Fruit fly (Drosophila melanogaster) whole organism, wandering third instar larva: ENCODE data around the gene CG17154.

Experiments used
- Abd-B ChIP-seq: fragments of >200 bp; optimal IDR thresholded peaks from 2 replicates; lab custom pipeline; 2017; ENCODE audit warnings: missing biosample characterization, missing genetic modification characterization
- CG32264 ChIP-seq: fragments of 200-800 bp; sonication (Bioruptor generic); optimal IDR thresholded peaks from 2 replicates; lab custom pipeline; 2016; ENCODE audit warnings: missing biosample characterization, missing genetic modification characterization
- CG9705 ChIP-seq: fragments of 200-800 bp; sonication (Bioruptor generic); optimal IDR thresholded peaks from 2 replicates; lab custom pipeline; 2018; ENCODE audit warnings: missing biosample characterization, mild to moderate bottlenecking, missing genetic modification characterization
- CrebA ChIP-seq: fragments of 200-800 bp; sonication (Bioruptor generic); optimal IDR thresholded peaks from 2 replicates; lab custom pipeline; 2016; ENCODE audit warnings: missing biosample characterization, mild to moderate bottlenecking, missing genetic modification characterization, borderline replicate concordance
- Dfd ChIP-seq: fragments of >200 bp; optimal IDR thresholded peaks from 2 replicates; lab custom pipeline; 2017; ENCODE audit warnings: missing biosample characterization, missing genetic modification characterization
- Dif ChIP-seq: fragments of 200-275, 200-300 bp; sonication (Bioruptor generic); optimal IDR thresholded peaks from 2 replicates; lab custom pipeline; 2018; ENCODE audit warnings: missing biosample characterization, missing genetic modification characterization; ENCODE audit not compliant: partially characterized antibody
- GATAd ChIP-seq: sonication (Bioruptor generic); optimal IDR thresholded peaks from 2 replicates; lab custom pipeline; 2016; ENCODE audit warnings: missing biosample characterization, missing genetic modification characterization
- HLH106 ChIP-seq: fragments of 200-800 bp; optimal IDR thresholded peaks from 3 replicates; lab custom pipeline; 2019; ENCODE audit warnings: missing biosample characterization, mild to moderate bottlenecking, missing genetic modification characterization, moderate library complexity
- Hnf4 ChIP-seq: fragments of 200-800 bp; sonication (Bioruptor generic); optimal IDR thresholded peaks from 2 replicates; lab custom pipeline; 2016; ENCODE audit warnings: missing biosample characterization, mild to moderate bottlenecking, missing genetic modification characterization
- Hr78 ChIP-seq: fragments of >200 bp; optimal IDR thresholded peaks from 2 replicates; lab custom pipeline; 2017; ENCODE audit warnings: missing biosample characterization, missing genetic modification characterization
- Hr83 ChIP-seq: fragments of 200-300 bp; sonication (Bioruptor generic); optimal IDR thresholded peaks from 2 replicates; lab custom pipeline; 2016; ENCODE audit warnings: missing biosample characterization, mild to moderate bottlenecking, missing genetic modification characterization, moderate library complexity; ENCODE audit not compliant: poor library complexity, severe bottlenecking
- Jra ChIP-seq: sonication (Bioruptor generic); optimal IDR thresholded peaks from 2 replicates; lab custom pipeline; 2016; ENCODE audit warnings: missing biosample characterization, missing genetic modification characterization
- Mio ChIP-seq: sonication (Bioruptor generic); optimal IDR thresholded peaks from 2 replicates; lab custom pipeline; 2016; ENCODE audit warnings: missing biosample characterization, missing genetic modification characterization
- Myc ChIP-seq: fragments of >200 bp; optimal IDR thresholded peaks from 2 replicates; lab custom pipeline; 2017
- N ChIP-seq: fragments of >200 bp; optimal IDR thresholded peaks from 2 replicates; lab custom pipeline; 2018; ENCODE audit warnings: missing biosample characterization, missing external identifiers, missing genetic modification characterization
- OdsH ChIP-seq: fragments of 200-800 bp; sonication (Bioruptor generic); optimal IDR thresholded peaks from 2 replicates; lab custom pipeline; 2016; ENCODE audit warnings: missing biosample characterization, mild to moderate bottlenecking, missing genetic modification characterization
- Rel ChIP-seq, 2 experiments: fragments of 200-800 bp; sonication (Bioruptor generic) in 1 of 2; optimal IDR thresholded peaks; 2 replicates in 1 of 2; 3 replicates in 1 of 2; lab custom pipeline; 2016 to 2019; ENCODE audit warnings: mild to moderate bottlenecking in 2 of 2, missing biosample characterization in 2 of 2, missing genetic modification characterization in 2 of 2, moderate library complexity in 1 of 2
- Sp1 ChIP-seq: fragments of 200-800 bp; sonication (Bioruptor generic); optimal IDR thresholded peaks from 3 replicates; lab custom pipeline; 2019; ENCODE audit warnings: missing biosample characterization, mild to moderate bottlenecking, missing genetic modification characterization, moderate library complexity
- Vsx2 ChIP-seq: fragments of 200-300, 225-300 bp; sonication (Bioruptor generic); optimal IDR thresholded peaks from 2 replicates; lab custom pipeline; 2018; ENCODE audit warnings: missing biosample characterization, missing genetic modification characterization; ENCODE audit not compliant: partially characterized antibody
- br ChIP-seq: fragments of 200-800 bp; sonication (Bioruptor generic); optimal IDR thresholded peaks from 2 replicates; lab custom pipeline; 2016; ENCODE audit warnings: missing biosample characterization, missing genetic modification characterization
- brk ChIP-seq: fragments of 200-800 bp; sonication (Bioruptor generic); optimal IDR thresholded peaks from 2 replicates; lab custom pipeline; 2016; ENCODE audit warnings: missing biosample characterization, mild to moderate bottlenecking, missing genetic modification characterization
- dl ChIP-seq, 2 experiments: fragments of 175-275, 200-275 bp in 1 of 2; fragments of 200-275 bp in 1 of 2; sonication (Bioruptor generic); optimal IDR thresholded peaks; lab custom pipeline; 2018; ENCODE audit warnings: mild to moderate bottlenecking in 2 of 2, missing biosample characterization in 2 of 2, missing genetic modification characterization in 2 of 2, moderate library complexity in 2 of 2; ENCODE audit not compliant: partially characterized antibody in 2 of 2, insufficient read depth in 1 of 2
- dmrt93B ChIP-seq: fragments of 200-800 bp; sonication (Bioruptor generic); optimal IDR thresholded peaks from 2 replicates; lab custom pipeline; 2018; ENCODE audit warnings: missing biosample characterization, mild to moderate bottlenecking, missing genetic modification characterization
- dsf ChIP-seq: sonication (Bioruptor generic); optimal IDR thresholded peaks from 2 replicates; lab custom pipeline; 2016; ENCODE audit warnings: missing biosample characterization, missing genetic modification characterization, borderline replicate concordance
- ey ChIP-seq: fragments of 200-800 bp; sonication (Bioruptor generic); optimal IDR thresholded peaks from 2 replicates; lab custom pipeline; 2016; ENCODE audit warnings: missing biosample characterization, missing genetic modification characterization
- foxo ChIP-seq, 2 experiments: fragments of 200-800 bp; sonication (Bioruptor generic); optimal IDR thresholded peaks; 2 replicates in 1 of 2; 3 replicates in 1 of 2; lab custom pipeline; 2016 to 2017; ENCODE audit warnings: missing biosample characterization in 2 of 2, missing genetic modification characterization in 2 of 2
- fru ChIP-seq: fragments of 200-800 bp; sonication (Bioruptor generic); optimal IDR thresholded peaks from 3 replicates; lab custom pipeline; 2016; ENCODE audit warnings: missing biosample characterization, mild to moderate bottlenecking, missing genetic modification characterization
- h ChIP-seq: fragments of 200-800 bp; sonication (Bioruptor generic); optimal IDR thresholded peaks from 3 replicates; lab custom pipeline; 2016; ENCODE audit warnings: missing biosample characterization, mild to moderate bottlenecking, missing genetic modification characterization
- jim ChIP-seq: fragments of 175-275, 200-325 bp; sonication (Bioruptor generic); optimal IDR thresholded peaks from 2 replicates; lab custom pipeline; 2016; ENCODE audit warnings: missing biosample characterization, mild to moderate bottlenecking, missing genetic modification characterization
- lola ChIP-seq: fragments of >200 bp; optimal IDR thresholded peaks from 2 replicates; lab custom pipeline; 2017; ENCODE audit warnings: missing biosample characterization, missing genetic modification characterization
- pan ChIP-seq: fragments of >200 bp; optimal IDR thresholded peaks from 2 replicates; lab custom pipeline; 2017
- psq ChIP-seq: fragments of 200-800 bp; sonication (Bioruptor generic); optimal IDR thresholded peaks from 3 replicates; lab custom pipeline; 2017; ENCODE audit warnings: missing biosample characterization, mild to moderate bottlenecking, missing genetic modification characterization, moderate library complexity
- rgr ChIP-seq: fragments of 200-800 bp; sonication (Bioruptor generic); optimal IDR thresholded peaks from 3 replicates; lab custom pipeline; 2016; ENCODE audit warnings: missing biosample characterization, mild to moderate bottlenecking, missing genetic modification characterization
- sage ChIP-seq: fragments of 200-800 bp; sonication (Bioruptor generic); optimal IDR thresholded peaks from 2 replicates; lab custom pipeline; 2016; ENCODE audit warnings: missing biosample characterization, mild to moderate bottlenecking, missing genetic modification characterization
- sv ChIP-seq: fragments of 200-800 bp; sonication (Bioruptor generic); optimal IDR thresholded peaks from 3 replicates; lab custom pipeline; 2016; ENCODE audit warnings: missing biosample characterization, missing genetic modification characterization
- tai ChIP-seq: sonication (Bioruptor generic); optimal IDR thresholded peaks from 2 replicates; lab custom pipeline; 2016; ENCODE audit warnings: missing biosample characterization, missing genetic modification characterization
- usp ChIP-seq: fragments of >200 bp; optimal IDR thresholded peaks from 2 replicates; lab custom pipeline; 2017; ENCODE audit warnings: missing biosample characterization, missing genetic modification characterization
- woc ChIP-seq: sonication (Bioruptor generic); optimal IDR thresholded peaks from 2 replicates; lab custom pipeline; 2016; ENCODE audit warnings: missing biosample characterization, mild to moderate bottlenecking, missing genetic modification characterization

Gene CG17154

DNA sequence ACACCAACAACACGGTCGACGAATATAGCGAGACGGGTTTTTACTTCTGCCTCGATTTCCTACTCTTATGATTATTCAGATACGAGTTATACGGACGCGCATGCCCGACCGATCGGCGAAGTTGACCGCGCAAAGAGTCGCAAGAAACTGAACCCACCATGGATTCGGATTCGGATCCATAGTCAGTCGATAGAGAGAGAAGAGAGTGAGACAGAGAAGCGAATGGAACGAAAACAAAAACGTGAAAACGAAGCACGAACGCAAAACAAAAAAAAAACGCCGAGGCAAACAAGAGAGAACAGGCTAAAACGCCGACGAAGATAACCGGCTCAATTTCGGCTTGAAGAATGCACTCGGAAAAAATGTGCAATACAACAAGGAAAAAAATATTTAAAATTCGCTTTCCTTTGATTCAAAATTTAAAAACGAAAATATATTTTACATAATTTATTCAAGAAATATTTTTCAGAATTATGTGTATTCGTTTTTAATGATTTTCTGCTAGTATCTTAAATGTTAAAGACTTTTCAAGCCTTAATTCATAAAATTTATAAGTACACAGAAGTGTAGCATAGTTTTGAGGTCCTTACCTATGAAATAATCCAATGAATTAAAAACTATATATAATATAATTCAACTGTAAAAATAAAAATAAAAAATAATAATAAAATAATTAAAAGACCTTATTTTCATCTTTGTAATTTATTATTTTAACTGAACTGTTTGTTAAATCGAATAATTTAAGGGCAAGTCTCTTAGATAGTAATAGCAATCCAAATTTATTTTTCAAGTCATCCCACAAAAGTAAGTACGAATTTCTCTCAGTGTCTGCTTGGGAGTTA lies 6.5 kb upstream of the CG17154 start, which contains the start of gene Sema5c:
Gene Sema5c, minus strand, starts transcription at position 152 of the 842 bp plus-strand sequence.
- TF ChIP-seq woc (peak; percentile 18), sv (GFP tag; lab: Kevin White, UChicago) (peak; percentile 43), Dfd (GFP tag; lab: Kevin White, UChicago) (no peak), dsf (GFP tag; lab: Kevin White, UChicago) (no peak), jim (GFP tag; lab: Kevin White, UChicago) (peak; percentile 27), pan (lab: Kevin White, UChicago) (no peak), dl (GFP tag; optimal IDR thresholded peaks at IDR 0.05; lab: Kevin White, UChicago; ENCODE audit: insufficient read depth in 1 of 2, partially characterized antibody in 2 of 2) (peak in 1 of 2 experiments; percentile 66), dmrt93B (GFP tag; lab: Kevin White, UChicago) (peak; percentile 57), fru (peak; percentile 42), tai (no peak), brk (GFP tag; lab: Kevin White, UChicago) (peak; percentile 2), rgr (peak; percentile 17), lola (GFP tag; lab: Kevin White, UChicago) (no peak), CG9705 (GFP tag; lab: Kevin White, UChicago) (no peak), Vsx2 (GFP tag; lab: Kevin White, UChicago) (peak; percentile 78), GATAd (GFP tag; lab: Kevin White, UChicago) (no peak), Dif (GFP tag; lab: Kevin White, UChicago) (peak; percentile 32), Rel (GFP tag; optimal IDR thresholded peaks at IDR 0.05; lab: Kevin White, UChicago) (peak; percentile 23), Rel (tag; optimal IDR thresholded peaks at IDR 0.05; lab: Kevin White, UChicago) (peak; percentile 56), usp (no peak), ey (no peak), CG32264 (GFP tag; lab: Kevin White, UChicago) (no peak), psq (GFP tag; lab: Kevin White, UChicago) (peak; percentile 95), h (GFP tag; lab: Kevin White, UChicago) (peak; percentile 20), OdsH (GFP tag; lab: Kevin White, UChicago) (peak; percentile 47), HLH106 (peak; percentile 77), Jra (GFP tag; lab: Kevin White, UChicago) (no peak), br (GFP tag; lab: Kevin White, UChicago) (peak; percentile 47), Hr78 (GFP tag; lab: Kevin White, UChicago) (no peak), Abd-B (GFP tag; lab: Kevin White, UChicago) (no peak), Sp1 (peak; percentile 79), Hr83 (GFP tag; lab: Kevin White, UChicago) (peak; percentile 91), Myc (no peak), Mio (no peak), N (GFP tag; lab: Kevin White, UChicago) (no peak), CrebA (GFP tag; lab: Kevin White, UChicago) (peak; percentile 50), foxo (GFP tag; optimal IDR thresholded peaks at IDR 0.05; lab: Kevin White, UChicago) (peak; percentile 46 to 55), Hnf4 (peak; percentile 33), sage (GFP tag; lab: Kevin White, UChicago) (peak; percentile 30)

dm6 chr3L:12082521-12082841 lies 5.9 kb upstream of the CG17154 start:
- TF ChIP-seq brk (GFP tag; lab: Kevin White, UChicago) (no peak), jim (GFP tag; lab: Kevin White, UChicago) (no peak), lola (GFP tag; lab: Kevin White, UChicago) (no peak), dmrt93B (GFP tag; lab: Kevin White, UChicago) (no peak), Hr78 (GFP tag; lab: Kevin White, UChicago) (no peak), Dfd (GFP tag; lab: Kevin White, UChicago) (no peak), br (GFP tag; lab: Kevin White, UChicago) (no peak), pan (lab: Kevin White, UChicago) (no peak), HLH106 (no peak), CrebA (GFP tag; lab: Kevin White, UChicago) (no peak), Hr83 (GFP tag; lab: Kevin White, UChicago) (no peak), dsf (GFP tag; lab: Kevin White, UChicago) (no peak), Rel (GFP tag; optimal IDR thresholded peaks at IDR 0.05; lab: Kevin White, UChicago) (no peak), Rel (tag; optimal IDR thresholded peaks at IDR 0.05; lab: Kevin White, UChicago) (no peak), foxo (GFP tag; optimal IDR thresholded peaks at IDR 0.05; lab: Kevin White, UChicago) (no peak), dl (GFP tag; optimal IDR thresholded peaks at IDR 0.05; lab: Kevin White, UChicago; ENCODE audit: insufficient read depth in 1 of 2, partially characterized antibody in 2 of 2) (no peak)
- TF ChIP-seq, all 38 proteins: peak for 0
